Worm (Caenorhabditis elegans): Measurements from ENCODE around the gene K10C9.7.

DNA sequence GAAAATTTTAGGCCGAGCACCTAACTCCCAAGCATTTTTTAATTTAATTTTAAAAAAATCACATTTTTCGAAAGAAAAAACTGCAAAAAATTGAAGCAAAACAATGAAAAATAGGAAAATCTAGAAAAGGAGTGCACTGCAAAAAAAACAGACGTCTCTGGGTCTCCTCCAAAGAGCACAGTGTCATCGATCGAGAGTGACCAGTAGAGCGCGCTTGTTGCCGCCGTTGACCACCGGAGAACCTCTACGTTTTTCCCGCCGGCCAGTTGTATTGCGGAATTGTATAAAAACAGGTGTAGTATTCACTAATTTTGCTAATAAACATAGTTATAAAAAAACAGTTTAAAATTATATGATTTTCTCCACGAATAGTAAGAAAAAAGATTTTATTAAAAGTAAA is 18.0 kb downstream of the K10C9.7 start:
- TF ChIP-seq jun-1 (tag; optimal IDR thresholded peaks at IDR 0.05) (no peak), snpc-4 (tag; optimal IDR thresholded peaks at IDR 0.05) (no peak), ceh-82 (tag; optimal IDR thresholded peaks at IDR 0.05) (peak in 1 of 3 experiments; percentile 7), nhr-71 (tag; optimal IDR thresholded peaks at IDR 0.05) (no peak), F16B12.6 (tag; optimal IDR thresholded peaks at IDR 0.05) (no peak), alr-1 (tag; optimal IDR thresholded peaks at IDR 0.05; ENCODE audit: borderline replicate concordance) (no peak), unc-98 (GFP tag; IDR thresholded peaks at IDR 0.05) (no peak), efl-1 (optimal IDR thresholded peaks at IDR 0.05) (peak; percentile 21 to 36), efl-1 (GFP tag; optimal IDR thresholded peaks at IDR 0.05 in 1 of 2) (no peak), fkh-10 (GFP tag; optimal IDR thresholded peaks at IDR 0.05) (no peak)
